Fruit fly (Drosophila melanogaster) whole organism, embryonic: ENCODE measurements around the gene CG32176.

Experiments
- Bteb2 ChIP-seq: fragments of 200-800 bp; sonication (Bioruptor generic); optimal IDR thresholded peaks from 2 replicates; lab custom pipeline; 2016; ENCODE audit warnings: missing biosample characterization, missing genetic modification characterization
- CG11093 ChIP-seq: fragments of 200-800 bp; sonication (Bioruptor generic); IDR thresholded peaks from 3 replicates; pipeline ENCODE4 v1.3.6; 2022; ENCODE audit warnings: missing biosample characterization, missing genetic modification characterization
- CG13123 ChIP-seq: fragments of 200-800 bp; sonication (Bioruptor generic); optimal IDR thresholded peaks from 2 replicates; lab custom pipeline; 2016; ENCODE audit warnings: missing biosample characterization, missing genetic modification characterization
- CG13775 ChIP-seq: fragments of 200-800 bp; sonication (Bioruptor generic); optimal IDR thresholded peaks from 3 replicates; lab custom pipeline; 2017; ENCODE audit warnings: missing biosample characterization, mild to moderate bottlenecking, missing genetic modification characterization
- CG1602 ChIP-seq: fragments of 200-800 bp; sonication (Bioruptor generic); optimal IDR thresholded peaks from 3 replicates; lab custom pipeline; 2016; ENCODE audit warnings: missing biosample characterization, missing genetic modification characterization
- CG16813 ChIP-seq: fragments of 200-800 bp; sonication (Bioruptor generic); IDR thresholded peaks from 3 replicates; pipeline ENCODE4 v1.3.6; 2022; ENCODE audit warnings: missing biosample characterization, missing genetic modification characterization; ENCODE audit not compliant: partially characterized antibody
- CG1792 ChIP-seq: fragments of 200-800 bp; sonication (Bioruptor generic); optimal IDR thresholded peaks from 2 replicates; lab custom pipeline; 2016; ENCODE audit warnings: missing biosample characterization, missing genetic modification characterization
- CG18262 ChIP-seq: fragments of 200-800 bp; optimal IDR thresholded peaks from 3 replicates; lab custom pipeline; 2019; ENCODE audit warnings: missing biosample characterization, mild to moderate bottlenecking, missing genetic modification characterization, moderate library complexity
- CG18619 ChIP-seq: fragments of 200-800 bp; sonication (Bioruptor generic); optimal IDR thresholded peaks from 3 replicates; lab custom pipeline; 2017; ENCODE audit warnings: missing biosample characterization, mild to moderate bottlenecking, missing genetic modification characterization
- CG2678 ChIP-seq: fragments of 200-800 bp; sonication (Bioruptor generic); optimal IDR thresholded peaks from 3 replicates; lab custom pipeline; 2019; ENCODE audit warnings: missing biosample characterization, mild to moderate bottlenecking, missing genetic modification characterization, moderate library complexity
- CG30020 ChIP-seq: fragments of 200-800 bp; optimal IDR thresholded peaks from 2 replicates; lab custom pipeline; 2019; ENCODE audit warnings: missing biosample characterization, mild to moderate bottlenecking, missing genetic modification characterization, moderate library complexity
- CG33557 ChIP-seq: fragments of 200-800 bp; sonication (Bioruptor generic); optimal IDR thresholded peaks from 2 replicates; lab custom pipeline; 2019; ENCODE audit warnings: missing biosample characterization, mild to moderate bottlenecking, missing genetic modification characterization, moderate library complexity
- CG3407 ChIP-seq: fragments of 200-800 bp; sonication (Bioruptor generic); optimal IDR thresholded peaks from 2 replicates; lab custom pipeline; 2018; ENCODE audit warnings: missing biosample characterization, mild to moderate bottlenecking, missing genetic modification characterization
- CG9437 ChIP-seq: fragments of 200-800 bp; sonication (Bioruptor generic); optimal IDR thresholded peaks from 2 replicates; lab custom pipeline; 2018; ENCODE audit warnings: missing biosample characterization, mild to moderate bottlenecking, missing genetic modification characterization
- CG9727 ChIP-seq: fragments of 200-800 bp; sonication (Bioruptor generic); optimal IDR thresholded peaks from 3 replicates; lab custom pipeline; 2017; ENCODE audit warnings: missing biosample characterization, mild to moderate bottlenecking, missing genetic modification characterization
- CG9876 ChIP-seq: fragments of 200-800 bp; sonication (Bioruptor generic); optimal IDR thresholded peaks from 2 replicates; lab custom pipeline; 2016; ENCODE audit warnings: missing biosample characterization, missing genetic modification characterization
- CoRest ChIP-seq: fragments of 200-800 bp; sonication (Bioruptor generic); optimal IDR thresholded peaks from 3 replicates; lab custom pipeline; 2018; ENCODE audit warnings: missing biosample characterization, mild to moderate bottlenecking, missing genetic modification characterization, moderate library complexity
- Dref ChIP-seq: fragments of 200-800 bp; sonication (Bioruptor generic); IDR thresholded peaks from 2 replicates; pipeline ENCODE4 v1.3.6; 2022; ENCODE audit warnings: missing biosample characterization, missing genetic modification characterization
- Fer2 ChIP-seq: fragments of 200-800 bp; sonication (Bioruptor generic); optimal IDR thresholded peaks from 2 replicates; lab custom pipeline; 2018; ENCODE audit warnings: missing biosample characterization, mild to moderate bottlenecking, missing genetic modification characterization, moderate library complexity
- HLH54F ChIP-seq: fragments of 200-800 bp; sonication (Bioruptor generic); optimal IDR thresholded peaks from 3 replicates; lab custom pipeline; 2016; ENCODE audit warnings: missing biosample characterization, missing genetic modification characterization
- Hmr ChIP-seq: fragments of 200-800 bp; sonication (Bioruptor generic); optimal IDR thresholded peaks from 3 replicates; lab custom pipeline; 2017; ENCODE audit warnings: mild to moderate bottlenecking, missing biosample characterization, missing genetic modification reagents, missing genetic modification characterization
- Hmx ChIP-seq: fragments of 200-800 bp; sonication (Bioruptor generic); optimal IDR thresholded peaks from 2 replicates; lab custom pipeline; 2016; ENCODE audit warnings: missing biosample characterization, missing genetic modification characterization
- Hr51 ChIP-seq, 2 experiments: fragments of 200-800 bp; sonication (Bioruptor generic); optimal IDR thresholded peaks; 2 replicates in 1 of 2; 3 replicates in 1 of 2; lab custom pipeline; 2016 to 2018; ENCODE audit warnings: missing biosample characterization in 2 of 2, missing genetic modification characterization in 2 of 2, mild to moderate bottlenecking in 1 of 2, moderate library complexity in 1 of 2
- Hr78 ChIP-seq, 2 experiments: fragments of 200-800 bp in 1 of 2; fragments of >200 bp in 1 of 2; sonication (Bioruptor generic) in 1 of 2; optimal IDR thresholded peaks; 2 replicates each; lab custom pipeline; 2017 to 2019; ENCODE audit warnings: missing biosample characterization in 2 of 2, missing genetic modification characterization in 2 of 2, mild to moderate bottlenecking in 1 of 2, moderate library complexity in 1 of 2
- Lhr ChIP-seq: fragments of 200-800 bp; sonication (Bioruptor generic); optimal IDR thresholded peaks from 3 replicates; lab custom pipeline; 2017; ENCODE audit warnings: mild to moderate bottlenecking, missing biosample characterization, missing genetic modification reagents, missing genetic modification characterization
- Meics ChIP-seq: fragments of 200-800 bp; sonication (Bioruptor generic); optimal IDR thresholded peaks from 2 replicates; lab custom pipeline; 2017; ENCODE audit warnings: missing biosample characterization, mild to moderate bottlenecking, missing genetic modification characterization
- Pdp1 ChIP-seq, 2 experiments: fragments of 200-800 bp; sonication (Bioruptor generic); optimal IDR thresholded peaks; 3 replicates each; lab custom pipeline; 2016; ENCODE audit warnings: missing biosample characterization in 2 of 2, missing genetic modification characterization in 2 of 2, mild to moderate bottlenecking in 1 of 2, moderate library complexity in 1 of 2
- Sin3A ChIP-seq: fragments of >200 bp; optimal IDR thresholded peaks from 2 replicates; lab custom pipeline; 2018
- Vsx1 ChIP-seq: fragments of 200-800 bp; sonication (Bioruptor generic); optimal IDR thresholded peaks from 2 replicates; lab custom pipeline; 2017; ENCODE audit warnings: missing biosample characterization, mild to moderate bottlenecking, missing genetic modification characterization, missing genetic modification reagents
- ac ChIP-seq: fragments of 200-800 bp; sonication (Bioruptor generic); optimal IDR thresholded peaks from 3 replicates; lab custom pipeline; 2017; ENCODE audit warnings: missing biosample characterization, mild to moderate bottlenecking, missing genetic modification characterization
- aop ChIP-seq: fragments of 200-800 bp; sonication (Bioruptor generic); IDR thresholded peaks from 2 replicates; pipeline ENCODE4 v1.3.6; 2022; ENCODE audit warnings: missing biosample characterization, missing genetic modification characterization
- bcd ChIP-seq: fragments of 200-800 bp; sonication (Bioruptor generic); optimal IDR thresholded peaks from 2 replicates; lab custom pipeline; 2017; ENCODE audit warnings: missing biosample characterization, mild to moderate bottlenecking, missing genetic modification characterization
- crol ChIP-seq: fragments of 200-800 bp; sonication (Bioruptor generic); IDR thresholded peaks from 2 replicates; pipeline ENCODE4 v1.3.6; 2022; ENCODE audit warnings: missing biosample characterization, missing genetic modification characterization
- dmrt11E ChIP-seq: fragments of 200-800 bp; sonication (Bioruptor generic); optimal IDR thresholded peaks from 3 replicates; lab custom pipeline; 2018; ENCODE audit warnings: missing biosample characterization, mild to moderate bottlenecking, missing genetic modification characterization, moderate library complexity
- ftz-f1 ChIP-seq: fragments of 200-800 bp; sonication (Bioruptor generic); optimal IDR thresholded peaks from 2 replicates; lab custom pipeline; 2016; ENCODE audit warnings: missing biosample characterization, missing genetic modification characterization
- gce ChIP-seq: fragments of 200-800 bp; sonication (Bioruptor generic); IDR thresholded peaks from 3 replicates; pipeline ENCODE4 v1.3.6; 2022; ENCODE audit warnings: missing biosample characterization, missing genetic modification characterization
- gcm2 ChIP-seq: fragments of 200-800 bp; sonication (Bioruptor generic); optimal IDR thresholded peaks from 2 replicates; lab custom pipeline; 2016; ENCODE audit warnings: missing biosample characterization, missing genetic modification characterization
- gem ChIP-seq: fragments of 200-800 bp; sonication (Bioruptor generic); optimal IDR thresholded peaks from 2 replicates; lab custom pipeline; 2019; ENCODE audit warnings: missing biosample characterization, mild to moderate bottlenecking, missing genetic modification characterization, moderate library complexity
- hb ChIP-seq: fragments of 200-800 bp; sonication (Bioruptor generic); IDR thresholded peaks from 3 replicates; pipeline ENCODE4 v1.3.6; 2022; ENCODE audit warnings: missing biosample characterization, missing genetic modification characterization; ENCODE audit not compliant: partially characterized antibody
- jigr1 ChIP-seq: fragments of 200-800 bp; sonication (Bioruptor generic); IDR thresholded peaks from 3 replicates; pipeline ENCODE4 v1.3.6; 2022; ENCODE audit warnings: missing biosample characterization, missing genetic modification characterization
- mirr ChIP-seq: fragments of 200-800 bp; sonication (Bioruptor generic); optimal IDR thresholded peaks from 3 replicates; lab custom pipeline; 2018; ENCODE audit warnings: missing biosample characterization, mild to moderate bottlenecking, missing genetic modification characterization
- nom ChIP-seq: fragments of 200-800 bp; sonication (Bioruptor generic); optimal IDR thresholded peaks from 2 replicates; lab custom pipeline; 2017; ENCODE audit warnings: missing biosample characterization, missing genetic modification characterization, mild to moderate bottlenecking, moderate library complexity, missing genetic modification reagents
- otp ChIP-seq: fragments of 200-800 bp; sonication (Bioruptor generic); IDR thresholded peaks from 3 replicates; pipeline ENCODE4, ENCODE4 v1.3.6; 2022; ENCODE audit warnings: missing biosample characterization, missing genetic modification characterization
- psq ChIP-seq: fragments of 200-800 bp; sonication (Bioruptor generic); optimal IDR thresholded peaks from 2 replicates; lab custom pipeline; 2017; ENCODE audit warnings: missing biosample characterization, missing genetic modification characterization
- pzg ChIP-seq: fragments of 200-800 bp; sonication (Bioruptor generic); optimal IDR thresholded peaks from 3 replicates; lab custom pipeline; 2018; ENCODE audit warnings: missing biosample characterization, mild to moderate bottlenecking, missing genetic modification characterization, moderate library complexity
- schlank ChIP-seq: fragments of 200-800 bp; sonication (Bioruptor generic); optimal IDR thresholded peaks from 2 replicates; lab custom pipeline; 2018; ENCODE audit warnings: missing biosample characterization, mild to moderate bottlenecking, missing genetic modification characterization
- sens-2 ChIP-seq: fragments of 200-800 bp; sonication (Bioruptor generic); IDR thresholded peaks from 2 replicates; pipeline ENCODE4 v1.3.6; 2022; ENCODE audit warnings: missing biosample characterization, missing genetic modification characterization
- slou ChIP-seq: fragments of 200-800 bp; sonication (Bioruptor generic); optimal IDR thresholded peaks from 3 replicates; lab custom pipeline; 2016; ENCODE audit warnings: missing biosample characterization, missing genetic modification characterization
- sr ChIP-seq: fragments of 200-800 bp; sonication (Bioruptor generic); IDR thresholded peaks from 3 replicates; pipeline ENCODE4 v1.3.6; 2022; ENCODE audit warnings: missing biosample characterization, missing genetic modification characterization
- stc ChIP-seq: fragments of 200-800 bp; sonication (Bioruptor generic); IDR thresholded peaks from 2 replicates; pipeline ENCODE4 v1.3.6; 2022; ENCODE audit warnings: missing biosample characterization, missing genetic modification characterization

Gene CG32176

DNA sequence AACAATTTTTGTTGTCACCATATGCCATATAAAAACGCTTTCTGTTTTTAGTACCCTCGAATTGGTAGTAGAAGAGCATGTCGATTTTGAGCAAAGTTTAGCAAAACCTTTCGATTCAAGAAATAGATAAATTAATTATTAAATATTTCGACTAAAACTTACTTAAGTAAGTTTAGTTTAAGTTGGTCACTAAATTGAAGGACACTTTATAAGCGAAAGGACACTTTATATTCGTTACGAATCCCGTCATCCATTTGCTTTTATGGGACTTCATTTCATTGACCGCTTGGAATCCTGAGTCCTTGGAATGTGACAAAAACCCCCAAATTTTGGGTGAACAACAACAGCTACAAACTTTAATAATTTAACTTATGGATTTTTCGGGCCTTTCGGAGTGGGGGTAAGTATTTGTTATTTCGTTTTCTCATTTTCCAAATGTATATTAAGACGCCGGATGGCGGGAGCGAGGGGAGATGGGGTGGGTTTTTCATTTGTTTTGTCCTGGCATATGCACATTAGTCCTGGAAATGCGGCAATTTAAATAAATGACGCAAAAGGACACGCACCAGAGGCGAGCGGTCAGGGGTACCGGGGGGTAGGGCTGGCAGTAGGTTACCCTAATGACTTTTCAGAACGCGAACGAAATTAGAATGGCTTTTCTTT is 25.3 kb downstream of the CG32176 start (continued):
- TF ChIP-seq CG1602 (GFP tag; lab: Kevin White, UChicago): no peak
- no peak for TF ChIP-seq schlank
- TF ChIP-seq psq (GFP tag; lab: Kevin White, UChicago): no peak
- TF ChIP-seq CG18262: peak; percentile 56
- no peak for TF ChIP-seq hb (GFP tag; lab: Robert Waterston, UW)
- no peak for TF ChIP-seq CG9437 (GFP tag; lab: Kevin White, UChicago)
- TF ChIP-seq sens-2 (GFP tag; lab: Robert Waterston, UW): no peak
- TF ChIP-seq CG2678: peak; percentile 47
- TF ChIP-seq CG33557 (GFP tag; lab: Kevin White, UChicago): no peak
- no peak for TF ChIP-seq Sin3A
- TF ChIP-seq mirr: no peak
- TF ChIP-seq Hr78 (GFP tag; optimal IDR thresholded peaks at IDR 0.05; lab: Kevin White, UChicago): no peak
- TF ChIP-seq CG16813 (GFP tag; lab: Robert Waterston, UW): no peak
- TF ChIP-seq gem (tag; lab: Kevin White, UChicago): peak; percentile 63
- TF ChIP-seq HLH54F (GFP tag; lab: Kevin White, UChicago): no peak
- TF ChIP-seq pzg (GFP tag; lab: Kevin White, UChicago): no peak
- no peak for TF ChIP-seq Lhr (GFP tag; lab: Kevin White, UChicago)
- TF ChIP-seq gce (GFP tag; lab: Robert Waterston, UW): 0 out of 3 replicates have a peak, but pooled peaks have one; percentile 7
- TF ChIP-seq CG9876 (GFP tag; lab: Kevin White, UChicago): no peak
- no peak for TF ChIP-seq CG11093
- no peak for TF ChIP-seq Hmx (GFP tag; lab: Kevin White, UChicago)
- TF ChIP-seq stc (GFP tag; lab: Robert Waterston, UW): no peak
- TF ChIP-seq slou: no peak
- TF ChIP-seq nom (GFP tag; lab: Kevin White, UChicago): no peak
- TF ChIP-seq ac (GFP tag; lab: Kevin White, UChicago): no peak
- no peak for TF ChIP-seq Bteb2
- TF ChIP-seq jigr1: no peak
- TF ChIP-seq CG13123: no peak
- no peak for TF ChIP-seq gcm2
- no peak for TF ChIP-seq sr
- peak; percentile 42 for TF ChIP-seq dmrt11E (tag; lab: Kevin White, UChicago)
- TF ChIP-seq Pdp1 (GFP tag; optimal IDR thresholded peaks at IDR 0.05; lab: Kevin White, UChicago): no peak
- TF ChIP-seq Vsx1 (GFP tag; lab: Kevin White, UChicago): no peak
- TF ChIP-seq CoRest (tag; lab: Kevin White, UChicago): peak; percentile 13
- TF ChIP-seq aop (GFP tag; lab: Robert Waterston, UW): no peak
- peak; percentile 77 for TF ChIP-seq crol (GFP tag; lab: Robert Waterston, UW)
- peak; percentile 7 for TF ChIP-seq CG13775 (GFP tag; lab: Kevin White, UChicago)
- TF ChIP-seq ftz-f1 (GFP tag; lab: Kevin White, UChicago): no peak
- TF ChIP-seq Hmr (GFP tag; lab: Kevin White, UChicago): peak; percentile 22
- TF ChIP-seq CG3407 (GFP tag; lab: Kevin White, UChicago): no peak
- peak in 1 of 2 experiments; percentile 47 for TF ChIP-seq Hr51 (GFP tag; optimal IDR thresholded peaks at IDR 0.05; lab: Kevin White, UChicago)
- TF ChIP-seq CG18619 (GFP tag; lab: Kevin White, UChicago): peak; percentile 0
- TF ChIP-seq bcd (GFP tag; lab: Kevin White, UChicago): no peak
- no peak for TF ChIP-seq CG30020
- peak; percentile 39 for TF ChIP-seq Meics (GFP tag; lab: Kevin White, UChicago)
- peak; percentile 26 for TF ChIP-seq CG9727 (GFP tag; lab: Kevin White, UChicago)
- no peak for TF ChIP-seq CG1792 (GFP tag; lab: Kevin White, UChicago)
- TF ChIP-seq otp (GFP tag; lab: Robert Waterston, UW): no peak
- no peak for TF ChIP-seq Fer2 (tag; lab: Kevin White, UChicago)
- TF ChIP-seq Dref (GFP tag; lab: Robert Waterston, UW): no peak
